Worm (Caenorhabditis elegans) whole organism, late embryonic: Measurements from ENCODE around the gene ppgn-1.

Experiments used
- C08G9.2 ChIP-seq: sonication (generic microtip); optimal IDR thresholded peaks from 2 replicates; lab custom pipeline; 2016; ENCODE audit warnings: mild to moderate bottlenecking, missing genetic modification characterization, moderate library complexity, missing compliant biosample characterization
- C38D4.7 ChIP-seq: fragments of 200-800 bp; sonication (Bioruptor generic); optimal IDR thresholded peaks from 2 replicates; lab custom pipeline; 2018; ENCODE audit warnings: mild to moderate bottlenecking, missing genetic modification characterization, moderate library complexity, missing compliant biosample characterization
- F13H6.1 ChIP-seq: sonication (generic microtip); optimal IDR thresholded peaks from 2 replicates; lab custom pipeline; 2016; ENCODE audit warnings: missing genetic modification characterization, missing compliant biosample characterization
- K09A11.1 ChIP-seq: sonication (generic microtip); optimal IDR thresholded peaks from 2 replicates; lab custom pipeline; 2017; ENCODE audit warnings: antibody characterized with exemption, mild to moderate bottlenecking, missing genetic modification characterization, missing compliant biosample characterization; ENCODE audit not compliant: insufficient read depth
- T23F11.4 ChIP-seq: fragments of 200-800 bp; sonication (Bioruptor generic); optimal IDR thresholded peaks from 2 replicates; lab custom pipeline; 2018; ENCODE audit warnings: mild to moderate bottlenecking, missing genetic modification characterization, missing compliant biosample characterization
- ahr-1 ChIP-seq: sonication (generic microtip); optimal IDR thresholded peaks from 2 replicates; lab custom pipeline; 2016; ENCODE audit warnings: missing genetic modification characterization, missing compliant biosample characterization
- ceh-14 ChIP-seq: sonication (generic microtip); optimal IDR thresholded peaks from 2 replicates; lab custom pipeline; 2016; ENCODE audit warnings: missing genotype, missing genetic modification characterization, missing compliant biosample characterization
- ceh-18 ChIP-seq: sonication (generic microtip); optimal IDR thresholded peaks from 2 replicates; lab custom pipeline; 2016; ENCODE audit warnings: missing genetic modification characterization, missing compliant biosample characterization
- ceh-19 ChIP-seq: fragments of 200-800 bp; sonication (Bioruptor generic); optimal IDR thresholded peaks from 2 replicates; lab custom pipeline; 2018; ENCODE audit warnings: mild to moderate bottlenecking, missing genetic modification characterization, missing compliant biosample characterization
- ceh-30 ChIP-seq: fragments of 150-350 bp; optimal IDR thresholded peaks from 2 replicates; lab custom pipeline; 2014; ENCODE audit warnings: missing biosample characterization, missing genetic modification characterization
- ceh-31 ChIP-seq: sonication (generic microtip); optimal IDR thresholded peaks from 2 replicates; lab custom pipeline; 2016; ENCODE audit warnings: missing genetic modification characterization, missing compliant biosample characterization
- ceh-34 ChIP-seq: sonication (generic microtip); optimal IDR thresholded peaks from 2 replicates; lab custom pipeline; 2016; ENCODE audit warnings: mild to moderate bottlenecking, missing genetic modification characterization, missing compliant biosample characterization
- ceh-6 ChIP-seq: fragments of 200-800 bp; sonication (Bioruptor generic); optimal IDR thresholded peaks from 2 replicates; lab custom pipeline; 2018; ENCODE audit warnings: mild to moderate bottlenecking, missing genetic modification characterization, missing compliant biosample characterization
- ceh-9 ChIP-seq: sonication (generic microtip); optimal IDR thresholded peaks from 2 replicates; lab custom pipeline; 2016; ENCODE audit warnings: mild to moderate bottlenecking, missing genetic modification characterization, inconsistent platforms, missing compliant biosample characterization
- elt-2 ChIP-seq: sonication (generic microtip); optimal IDR thresholded peaks from 2 replicates; lab custom pipeline; 2016; ENCODE audit warnings: missing genetic modification reagents, missing genetic modification characterization, missing compliant biosample characterization
- elt-4 ChIP-seq: sonication (generic microtip); optimal IDR thresholded peaks from 2 replicates; lab custom pipeline; 2016; ENCODE audit warnings: missing genetic modification characterization, missing compliant biosample characterization
- ets-4 ChIP-seq: sonication (generic microtip); optimal IDR thresholded peaks from 2 replicates; lab custom pipeline; 2016; ENCODE audit warnings: missing genetic modification characterization, missing compliant biosample characterization
- eyg-1 ChIP-seq: sonication (generic microtip); optimal IDR thresholded peaks from 2 replicates; lab custom pipeline; 2016; ENCODE audit warnings: missing genotype, missing genetic modification characterization, missing compliant biosample characterization
- fax-1 ChIP-seq: sonication (generic microtip); optimal IDR thresholded peaks from 2 replicates; lab custom pipeline; 2016; ENCODE audit warnings: missing genotype, missing genetic modification characterization, missing compliant biosample characterization
- fkh-10 ChIP-seq: fragments of 150-350 bp; optimal IDR thresholded peaks from 2 replicates; lab custom pipeline; 2014; ENCODE audit warnings: missing biosample characterization, missing genetic modification reagents, missing genetic modification characterization
- gmeb-2 ChIP-seq: sonication (generic microtip); optimal IDR thresholded peaks from 2 replicates; lab custom pipeline; 2016; ENCODE audit warnings: missing genetic modification characterization, inconsistent platforms, missing compliant biosample characterization
- hlh-30 ChIP-seq: sonication (generic microtip); optimal IDR thresholded peaks from 2 replicates; lab custom pipeline; 2017; ENCODE audit warnings: antibody characterized with exemption, missing genetic modification characterization, missing compliant biosample characterization; ENCODE audit not compliant: insufficient read depth
- hlh-8 ChIP-seq: sonication (generic microtip); optimal IDR thresholded peaks from 2 replicates; lab custom pipeline; 2016; ENCODE audit warnings: missing genotype, missing genetic modification characterization, missing compliant biosample characterization
- lin-11 ChIP-seq: fragments of 200-800 bp; sonication (Bioruptor generic); optimal IDR thresholded peaks from 2 replicates; lab custom pipeline; 2018; ENCODE audit warnings: mild to moderate bottlenecking, missing genetic modification characterization, missing compliant biosample characterization
- nfya-1 ChIP-seq: sonication (generic microtip); optimal IDR thresholded peaks from 2 replicates; lab custom pipeline; 2017; ENCODE audit warnings: missing genetic modification characterization, mild to moderate bottlenecking, missing compliant biosample characterization, antibody characterized with exemption, moderate library complexity
- nhr-232 ChIP-seq: sonication (generic microtip); optimal IDR thresholded peaks from 2 replicates; lab custom pipeline; 2016; ENCODE audit warnings: missing genetic modification characterization, missing compliant biosample characterization
- npax-4 ChIP-seq: sonication (generic microtip); optimal IDR thresholded peaks from 2 replicates; lab custom pipeline; 2016; ENCODE audit warnings: missing genetic modification characterization, missing compliant biosample characterization
- pat-9 ChIP-seq: fragments of 200-800 bp; sonication (Bioruptor generic); optimal IDR thresholded peaks from 2 replicates; lab custom pipeline; 2018; ENCODE audit warnings: mild to moderate bottlenecking, missing genetic modification characterization, moderate library complexity, missing compliant biosample characterization
- pax-1 ChIP-seq: fragments of 150-350 bp; optimal IDR thresholded peaks from 2 replicates; lab custom pipeline; 2014; ENCODE audit warnings: missing biosample characterization, missing genetic modification characterization
- pha-2 ChIP-seq: sonication (generic microtip); optimal IDR thresholded peaks from 2 replicates; lab custom pipeline; 2017; ENCODE audit warnings: mild to moderate bottlenecking, missing genetic modification characterization, missing compliant biosample characterization
- pha-4 ChIP-seq: fragments of 150-350 bp; optimal IDR thresholded peaks from 2 replicates; lab custom pipeline; 2018; ENCODE audit warnings: missing biosample characterization, missing genetic modification reagents, missing genetic modification characterization
- pqm-1 ChIP-seq: sonication (generic microtip); optimal IDR thresholded peaks from 2 replicates; lab custom pipeline; 2016; ENCODE audit warnings: missing genetic modification characterization, missing compliant biosample characterization
- pros-1 ChIP-seq: fragments of 150-350 bp; optimal IDR thresholded peaks from 2 replicates; lab custom pipeline; 2014; ENCODE audit warnings: missing biosample characterization, missing genetic modification reagents, missing genetic modification characterization
- ref-2 ChIP-seq: sonication (generic microtip); optimal IDR thresholded peaks from 2 replicates; lab custom pipeline; 2016; ENCODE audit warnings: missing genetic modification characterization, missing compliant biosample characterization
- sox-2 ChIP-seq: fragments of 200-800 bp; sonication (Bioruptor generic); IDR thresholded peaks from 2 replicates; pipeline ENCODE4 v1.3.6; 2022; ENCODE audit warnings: missing genetic modification reagents, missing genetic modification characterization, missing compliant biosample characterization
- tbx-2 ChIP-seq: sonication (generic microtip); optimal IDR thresholded peaks from 2 replicates; lab custom pipeline; 2016; ENCODE audit warnings: missing genetic modification characterization, missing compliant biosample characterization
- unc-55 ChIP-seq: sonication (generic microtip); optimal IDR thresholded peaks from 2 replicates; lab custom pipeline; 2017; ENCODE audit warnings: missing biosample characterization, missing genetic modification reagents, missing genetic modification characterization

The ppgn-1 gene

DNA sequence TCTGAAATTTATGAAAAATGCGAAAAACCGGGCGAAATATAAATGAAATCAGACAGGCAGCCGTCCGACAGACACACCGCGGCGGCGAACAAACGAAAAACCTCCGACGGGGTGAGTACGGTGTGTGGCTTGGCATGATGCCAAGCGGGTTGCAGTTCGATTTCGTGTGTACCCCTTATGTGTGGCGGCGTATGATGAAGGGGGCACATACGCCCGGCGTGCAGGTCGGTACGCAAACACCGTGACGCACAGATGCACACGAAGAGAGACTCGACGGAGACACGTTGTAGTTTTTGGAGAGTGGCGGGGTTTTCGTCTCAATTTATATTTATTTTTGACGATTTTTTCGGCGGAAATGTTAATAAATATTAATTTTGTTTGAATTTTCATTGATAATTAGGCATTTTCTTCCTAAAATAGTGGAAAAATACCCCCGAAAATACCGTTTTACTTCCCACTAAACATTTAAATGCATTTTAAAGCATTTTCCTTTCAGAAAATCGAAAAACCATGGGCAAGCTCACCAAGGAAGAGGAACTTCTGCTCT, 40.3 kb upstream of the ppgn-1 start, which contains the start of gene trap-3 (continued):
- TF ChIP-seq fax-1 (no peak), gmeb-2 (no peak), ets-4 (peak; percentile 72)

DNA sequence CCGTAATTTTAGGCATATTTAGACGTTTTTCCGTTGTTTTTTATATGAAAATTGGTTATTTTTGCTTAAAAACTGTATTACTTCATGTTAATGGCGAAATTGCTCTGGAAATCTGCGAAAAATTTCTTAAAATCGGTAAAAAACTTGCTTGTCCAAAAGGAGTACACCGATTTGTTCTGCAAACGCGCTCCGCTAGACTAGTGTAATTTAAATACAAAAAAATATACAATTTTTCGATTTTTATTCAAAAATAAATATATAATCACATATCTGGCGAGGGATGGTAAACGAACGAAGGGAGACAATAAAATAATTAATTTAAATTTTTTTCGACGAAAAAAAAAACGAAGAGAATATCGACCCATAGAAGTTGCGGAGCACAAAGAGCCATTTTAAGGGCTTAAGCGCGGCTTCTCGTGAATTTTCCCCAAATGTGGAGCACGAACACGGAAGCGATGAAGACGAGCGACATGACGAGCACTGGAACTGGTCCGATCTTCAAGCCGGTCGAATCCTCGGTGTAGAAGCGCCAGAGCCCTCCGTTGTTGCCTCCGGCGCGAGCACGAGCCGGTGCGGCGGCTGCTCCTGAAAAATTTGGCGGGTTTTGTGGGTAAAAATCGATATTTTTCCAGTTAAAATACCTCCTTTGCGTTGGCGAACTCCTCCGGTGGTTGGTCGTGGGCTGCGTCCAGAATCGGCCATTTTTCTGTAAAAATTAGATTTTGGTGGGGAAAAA, 39.4 kb upstream of the ppgn-1 start, which contains the start of gene sec-61.B:
sec-61.B (minus strand) TSS at position 706 of the 736 bp plus-strand sequence.
- TF ChIP-seq pros-1 (tag; lab: Kevin White, UChicago), result no peak
- TF ChIP-seq ceh-34 (tag; lab: Kevin White, UChicago), result no peak
- no peak for TF ChIP-seq hlh-30
- TF ChIP-seq ceh-6 (GFP tag; lab: Kevin White, UChicago), result no peak
- TF ChIP-seq K09A11.1, result no peak
- no peak for TF ChIP-seq nfya-1 (tag; lab: Kevin White, UChicago)
- TF ChIP-seq pha-2 (tag; lab: Kevin White, UChicago), result no peak
- no peak for TF ChIP-seq nhr-232 (tag; lab: Kevin White, UChicago)
- TF ChIP-seq hlh-8 (tag; lab: Kevin White, UChicago), result no peak
- no peak for TF ChIP-seq C08G9.2
- no peak for TF ChIP-seq fkh-10 (GFP tag; lab: Kevin White, UChicago)
- no peak for TF ChIP-seq ahr-1 (tag; lab: Kevin White, UChicago)
- TF ChIP-seq sox-2 (GFP tag; lab: Robert Waterston, UW), result no peak
- no peak for TF ChIP-seq ceh-30 (tag; lab: Kevin White, UChicago)
- no peak for TF ChIP-seq F13H6.1 (tag; lab: Kevin White, UChicago)
- TF ChIP-seq tbx-2 (tag; lab: Kevin White, UChicago), result no peak
- TF ChIP-seq ceh-9 (tag; lab: Kevin White, UChicago), result no peak
- no peak for TF ChIP-seq npax-4

DNA sequence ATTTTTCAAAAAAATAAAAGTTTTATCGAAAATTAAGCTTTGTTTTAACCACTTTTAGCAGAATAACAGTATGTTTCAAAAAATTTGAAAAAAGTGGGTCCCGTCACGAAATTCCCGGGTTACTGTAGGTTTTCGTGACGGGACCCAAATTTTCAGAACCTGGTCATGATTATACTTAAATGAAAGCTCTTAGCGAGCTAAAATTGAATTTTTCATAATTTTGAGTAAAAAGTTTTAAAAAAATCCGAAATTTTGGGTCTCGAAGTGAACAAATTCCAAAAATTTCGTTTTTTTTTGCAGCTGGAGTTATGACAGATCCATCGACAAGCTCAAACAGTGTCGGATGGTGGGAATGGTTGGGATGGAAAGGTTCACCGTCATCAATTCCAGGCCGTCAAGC, 35.0 kb upstream of the ppgn-1 start, which contains the start of gene Y38F2AR.3:
Y38F2AR.3 (plus strand) TSS at position 301 of the 400 bp plus-strand sequence.
- TF ChIP-seq ceh-34 (tag; lab: Kevin White, UChicago), result no peak
- no peak for TF ChIP-seq unc-55 (GFP tag; lab: Kevin White, UChicago)
- no peak for TF ChIP-seq elt-2 (tag; lab: Kevin White, UChicago)
- TF ChIP-seq elt-4 (tag; lab: Kevin White, UChicago), result no peak
- TF ChIP-seq eyg-1 (tag; lab: Kevin White, UChicago), result no peak
- no peak for TF ChIP-seq ceh-19 (GFP tag; lab: Kevin White, UChicago)
- TF ChIP-seq C38D4.7 (GFP tag; lab: Kevin White, UChicago), result no peak
- TF ChIP-seq C08G9.2, result no peak
- no peak for TF ChIP-seq lin-11 (tag; lab: Kevin White, UChicago)
- TF ChIP-seq ceh-14 (tag; lab: Kevin White, UChicago), result no peak
- no peak for TF ChIP-seq pqm-1
- no peak for TF ChIP-seq ceh-31 (tag; lab: Kevin White, UChicago)
- no peak for TF ChIP-seq ceh-18
- TF ChIP-seq pat-9 (tag; lab: Kevin White, UChicago), result no peak
- no peak for TF ChIP-seq ref-2
- no peak for TF ChIP-seq pha-4 (tag; lab: Kevin White, UChicago)
- no peak for TF ChIP-seq sox-2 (GFP tag; lab: Robert Waterston, UW)

DNA sequence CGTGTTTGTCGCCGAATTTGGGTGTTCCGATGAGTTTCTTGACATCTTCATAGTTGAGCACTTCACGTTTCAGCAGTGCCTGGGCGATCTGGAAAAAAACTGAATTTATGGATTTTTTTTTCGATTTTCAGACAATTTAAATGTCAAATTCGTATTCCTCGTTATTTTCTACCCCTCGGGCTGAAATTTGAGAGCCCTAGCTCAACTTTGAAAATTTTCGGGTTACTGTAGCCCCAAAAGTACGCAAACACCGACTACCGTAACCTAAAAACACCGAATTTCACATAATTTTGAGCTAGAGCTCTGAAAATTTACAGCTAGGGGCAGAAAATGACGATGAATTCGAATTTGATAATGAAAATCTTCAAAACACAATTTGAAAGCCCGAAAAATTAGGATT, 14.7 kb downstream of the ppgn-1 start:
- TF ChIP-seq T23F11.4 (GFP tag; lab: Kevin White, UChicago) (no peak), pax-1 (tag; lab: Kevin White, UChicago) (no peak)
